Fruit fly (Drosophila melanogaster) whole organism, embryonic: ENCODE measurements around the gene Spx.
A peak's percentile ranks its signal among the peaks of the same experiment; 100 is the strongest.

Experiments used
- Abd-B ChIP-seq: fragments of 200-800 bp; sonication (Bioruptor generic); optimal IDR thresholded peaks from 2 replicates; lab custom pipeline; 2018; ENCODE audit warnings: missing biosample characterization, mild to moderate bottlenecking, missing genetic modification characterization, moderate library complexity
- Bgb ChIP-seq: fragments of 200-800 bp; sonication (Bioruptor generic); IDR thresholded peaks from 2 replicates; pipeline ENCODE4 v1.3.6; 2022; ENCODE audit warnings: missing biosample characterization, missing genetic modification characterization; ENCODE audit not compliant: partially characterized antibody
- CG1024 ChIP-seq: fragments of 200-800 bp; sonication (Bioruptor generic); IDR thresholded peaks from 2 replicates; pipeline ENCODE4 v1.3.6; 2022; ENCODE audit warnings: missing biosample characterization, missing genetic modification characterization
- CG10462 ChIP-seq: fragments of 200-800 bp; sonication (Bioruptor generic); optimal IDR thresholded peaks from 2 replicates; lab custom pipeline; 2016; ENCODE audit warnings: missing biosample characterization, missing genetic modification characterization
- CG10959 ChIP-seq: fragments of 200-800 bp; sonication (Bioruptor generic); IDR thresholded peaks from 2 replicates; pipeline ENCODE4 v1.3.6; 2022; ENCODE audit warnings: missing biosample characterization, missing genetic modification characterization
- CG11247 ChIP-seq: fragments of 200-800 bp; sonication (Bioruptor generic); IDR thresholded peaks from 2 replicates; pipeline ENCODE4 v1.3.6; 2022; ENCODE audit warnings: missing biosample characterization, missing genetic modification characterization
- CG14441 ChIP-seq: fragments of 200-800 bp; sonication (Bioruptor generic); IDR thresholded peaks from 2 replicates; pipeline ENCODE4 v1.3.6; 2022; ENCODE audit warnings: missing biosample characterization, missing genetic modification characterization
- CG14710 ChIP-seq: fragments of 200-800 bp; sonication (Bioruptor generic); optimal IDR thresholded peaks from 3 replicates; lab custom pipeline; 2019; ENCODE audit warnings: missing biosample characterization, mild to moderate bottlenecking, missing genetic modification characterization, moderate library complexity
- CG15073 ChIP-seq: fragments of 200-800 bp; sonication (Bioruptor generic); optimal IDR thresholded peaks from 2 replicates; lab custom pipeline; 2016; ENCODE audit warnings: missing biosample characterization, missing genetic modification characterization
- CG1832 ChIP-seq: fragments of 200-800 bp; sonication (Bioruptor generic); optimal IDR thresholded peaks from 2 replicates; lab custom pipeline; 2017; ENCODE audit warnings: missing biosample characterization, mild to moderate bottlenecking, missing genetic modification characterization, inconsistent platforms
- CG3065 ChIP-seq: fragments of 200-800 bp; sonication (Bioruptor generic); optimal IDR thresholded peaks from 2 replicates; lab custom pipeline; 2016; ENCODE audit warnings: missing biosample characterization, missing genetic modification characterization
- CG31224 ChIP-seq: fragments of 200-800 bp; sonication (Bioruptor generic); IDR thresholded peaks from 2 replicates; pipeline ENCODE4 v1.3.6; 2022; ENCODE audit warnings: missing biosample characterization, missing genetic modification characterization
- CG31441 ChIP-seq: fragments of 200-800 bp; sonication (Bioruptor generic); IDR thresholded peaks from 2 replicates; pipeline ENCODE4 v1.3.6; 2022; ENCODE audit warnings: missing biosample characterization, missing genetic modification characterization
- CG3838 ChIP-seq: fragments of 200-800 bp; sonication (Bioruptor generic); optimal IDR thresholded peaks from 3 replicates; lab custom pipeline; 2016; ENCODE audit warnings: missing biosample characterization, missing genetic modification characterization
- CG4282 ChIP-seq: fragments of 200-800 bp; sonication (Bioruptor generic); optimal IDR thresholded peaks from 2 replicates; lab custom pipeline; 2016; ENCODE audit warnings: missing biosample characterization, missing genetic modification characterization
- CG4328 ChIP-seq: fragments of 200-800 bp; sonication (Bioruptor generic); optimal IDR thresholded peaks from 3 replicates; lab custom pipeline; 2017; ENCODE audit warnings: missing biosample characterization, missing genetic modification reagents, missing genetic modification characterization
- CG5245 ChIP-seq: fragments of 200-800 bp; sonication (Bioruptor generic); optimal IDR thresholded peaks from 3 replicates; lab custom pipeline; 2016; ENCODE audit warnings: missing biosample characterization, missing genetic modification characterization
- CG6791 ChIP-seq: fragments of 200-800 bp; sonication (Bioruptor generic); IDR thresholded peaks from 3 replicates; pipeline ENCODE4 v1.3.6; 2022; ENCODE audit warnings: missing biosample characterization, missing genetic modification characterization; ENCODE audit not compliant: partially characterized antibody
- CG8089 ChIP-seq: fragments of 200-800 bp; sonication (Bioruptor generic); optimal IDR thresholded peaks from 3 replicates; lab custom pipeline; 2016; ENCODE audit warnings: missing biosample characterization, missing genetic modification characterization
- CG9215 ChIP-seq: fragments of 200-800 bp; sonication (Bioruptor generic); IDR thresholded peaks from 2 replicates; pipeline ENCODE4 v1.3.6; 2022; ENCODE audit warnings: missing biosample characterization, missing genetic modification characterization
- H15 ChIP-seq: fragments of 200-800 bp; sonication (Bioruptor generic); IDR thresholded peaks from 3 replicates; pipeline ENCODE4 v1.3.6; 2022; ENCODE audit warnings: missing biosample characterization, missing genetic modification characterization
- HLH3B ChIP-seq: fragments of 200-800 bp; sonication (Bioruptor generic); IDR thresholded peaks from 2 replicates; pipeline ENCODE4 v1.3.6; 2022; ENCODE audit warnings: missing biosample characterization, missing genetic modification characterization
- Hmr ChIP-seq: fragments of 200-800 bp; sonication (Bioruptor generic); optimal IDR thresholded peaks from 3 replicates; lab custom pipeline; 2017; ENCODE audit warnings: mild to moderate bottlenecking, missing biosample characterization, missing genetic modification reagents, missing genetic modification characterization
- Hmx ChIP-seq: fragments of 200-800 bp; sonication (Bioruptor generic); optimal IDR thresholded peaks from 2 replicates; lab custom pipeline; 2016; ENCODE audit warnings: missing biosample characterization, missing genetic modification characterization
- Hr39 ChIP-seq: fragments of >200 bp; optimal IDR thresholded peaks from 2 replicates; lab custom pipeline; 2017
- Jarid2 ChIP-seq: fragments of 200-800 bp; sonication (Bioruptor generic); optimal IDR thresholded peaks from 3 replicates; lab custom pipeline; 2017; ENCODE audit warnings: mild to moderate bottlenecking, missing biosample characterization, missing genetic modification reagents, missing genetic modification characterization
- NC2α ChIP-seq: fragments of 200-800 bp; sonication (Bioruptor generic); optimal IDR thresholded peaks from 2 replicates; lab custom pipeline; 2016; ENCODE audit warnings: missing biosample characterization, missing genetic modification characterization
- Oaz ChIP-seq: fragments of 200-800 bp; sonication (Bioruptor generic); IDR thresholded peaks from 2 replicates; pipeline ENCODE4 v1.3.6; 2022; ENCODE audit warnings: missing biosample characterization, missing genetic modification characterization
- Opbp ChIP-seq: fragments of 200-800 bp; sonication (Bioruptor generic); IDR thresholded peaks from 3 replicates; pipeline ENCODE4 v1.3.6; 2022; ENCODE audit warnings: missing biosample characterization, missing genetic modification characterization; ENCODE audit not compliant: partially characterized antibody
- Optix ChIP-seq: fragments of 200-800 bp; sonication (Bioruptor generic); IDR thresholded peaks from 3 replicates; pipeline ENCODE4 v1.3.6; 2022; ENCODE audit warnings: missing biosample characterization, missing genetic modification characterization
- Pdp1 ChIP-seq, 2 experiments: fragments of 200-800 bp; sonication (Bioruptor generic); optimal IDR thresholded peaks; 3 replicates each; lab custom pipeline; 2016; ENCODE audit warnings: missing biosample characterization in 2 of 2, missing genetic modification characterization in 2 of 2, mild to moderate bottlenecking in 1 of 2, moderate library complexity in 1 of 2
- Side ChIP-seq: fragments of 200-800 bp; sonication (Bioruptor generic); optimal IDR thresholded peaks from 2 replicates; lab custom pipeline; 2016; ENCODE audit warnings: missing biosample characterization, missing genetic modification characterization
- Spps ChIP-seq: fragments of 200-800 bp; sonication (Bioruptor generic); optimal IDR thresholded peaks from 2 replicates; lab custom pipeline; 2018; ENCODE audit warnings: missing biosample characterization, mild to moderate bottlenecking, missing genetic modification characterization
- Ssrp ChIP-seq: fragments of 200-800 bp; sonication (Bioruptor generic); optimal IDR thresholded peaks from 2 replicates; lab custom pipeline; 2018; ENCODE audit warnings: missing biosample characterization, mild to moderate bottlenecking, missing genetic modification characterization, moderate library complexity
- Taf1 ChIP-seq: fragments of 200-800 bp; sonication (Bioruptor generic); IDR thresholded peaks from 2 replicates; pipeline ENCODE4 v1.3.6; 2022; ENCODE audit warnings: missing biosample characterization, missing genetic modification characterization
- bsh ChIP-seq, 2 experiments: fragments of 200-800 bp; sonication (Bioruptor generic); optimal IDR thresholded peaks; 2 replicates each; lab custom pipeline; 2017 to 2018; ENCODE audit warnings: mild to moderate bottlenecking in 2 of 2, missing biosample characterization in 2 of 2, missing genetic modification characterization in 2 of 2, moderate library complexity in 1 of 2
- cas ChIP-seq: fragments of 200-800 bp; sonication (Bioruptor generic); IDR thresholded peaks from 2 replicates; pipeline ENCODE4 v1.3.6; 2022; ENCODE audit warnings: missing biosample characterization, missing genetic modification characterization
- cato ChIP-seq: fragments of 200-800 bp; sonication (Bioruptor generic); optimal IDR thresholded peaks from 2 replicates; lab custom pipeline; 2016; ENCODE audit warnings: missing biosample characterization, missing genetic modification characterization, borderline replicate concordance
- chinmo ChIP-seq: fragments of 200-800 bp; sonication (Bioruptor generic); IDR thresholded peaks from 4 replicates; pipeline ENCODE4 v1.3.6; 2022; ENCODE audit warnings: missing biosample characterization, missing genetic modification characterization; ENCODE audit not compliant: partially characterized antibody
- chn ChIP-seq: fragments of 200-800 bp; sonication (Bioruptor generic); optimal IDR thresholded peaks from 2 replicates; lab custom pipeline; 2016; ENCODE audit warnings: missing biosample characterization, missing genetic modification characterization
- dpn ChIP-seq, 2 experiments: fragments of 200-800 bp; sonication (Bioruptor generic); optimal IDR thresholded peaks; 3 replicates each; lab custom pipeline; 2016; ENCODE audit warnings: missing biosample characterization in 2 of 2, missing genetic modification characterization in 2 of 2
- fu2 ChIP-seq: fragments of 200-800 bp; sonication (Bioruptor generic); optimal IDR thresholded peaks from 2 replicates; lab custom pipeline; 2016; ENCODE audit warnings: missing biosample characterization, missing genetic modification characterization
- gfzf ChIP-seq: fragments of 200-800 bp; sonication (Bioruptor generic); optimal IDR thresholded peaks from 2 replicates; lab custom pipeline; 2016; ENCODE audit warnings: missing biosample characterization, mild to moderate bottlenecking, missing genetic modification characterization, moderate library complexity
- grau ChIP-seq: fragments of 200-800 bp; optimal IDR thresholded peaks from 3 replicates; lab custom pipeline; 2019; ENCODE audit warnings: missing biosample characterization, mild to moderate bottlenecking, missing genetic modification characterization, moderate library complexity
- grn ChIP-seq: fragments of 200-800 bp; sonication (Bioruptor generic); optimal IDR thresholded peaks from 3 replicates; lab custom pipeline; 2017; ENCODE audit warnings: missing biosample characterization, missing genetic modification characterization
- otp ChIP-seq: fragments of 200-800 bp; sonication (Bioruptor generic); IDR thresholded peaks from 3 replicates; pipeline ENCODE4, ENCODE4 v1.3.6; 2022; ENCODE audit warnings: missing biosample characterization, missing genetic modification characterization
- sd ChIP-seq: fragments of 200-800 bp; sonication (Bioruptor generic); optimal IDR thresholded peaks from 3 replicates; lab custom pipeline; 2018; ENCODE audit warnings: missing biosample characterization, mild to moderate bottlenecking, missing genetic modification characterization, moderate library complexity
- sr ChIP-seq: fragments of 200-800 bp; sonication (Bioruptor generic); IDR thresholded peaks from 3 replicates; pipeline ENCODE4 v1.3.6; 2022; ENCODE audit warnings: missing biosample characterization, missing genetic modification characterization
- tap ChIP-seq: fragments of 200-800 bp; optimal IDR thresholded peaks from 3 replicates; lab custom pipeline; 2019; ENCODE audit warnings: missing biosample characterization, mild to moderate bottlenecking, missing genetic modification characterization, moderate library complexity
- toy ChIP-seq: fragments of 200-800 bp; sonication (Bioruptor generic); IDR thresholded peaks from 2 replicates; pipeline ENCODE4 v1.3.6; 2022; ENCODE audit warnings: missing biosample characterization, missing genetic modification characterization
- tx ChIP-seq: fragments of 200-800 bp; sonication (Bioruptor generic); optimal IDR thresholded peaks from 2 replicates; lab custom pipeline; 2016; ENCODE audit warnings: missing biosample characterization, missing genetic modification characterization

The Spx gene

dm6 chrX:6267187-6267711 is 11.6 kb downstream of the Spx start, which contains the start of gene schlank (continued):
- TF ChIP-seq Pdp1 (GFP tag; optimal IDR thresholded peaks at IDR 0.05; lab: Kevin White, UChicago) (peak; percentile 5 to 64), CG11247 (peak; percentile 16; the same call in 1 of the 2 replicates), cas (no peak), otp (0 out of 3 replicates have a peak, but pooled peaks have one; percentile 12), Optix (GFP tag; lab: Robert Waterston, UW) (peak; percentile 63; the same call in 2 of the 3 replicates), CG1024 (GFP tag; lab: Robert Waterston, UW) (peak; percentile 43; the same call in 1 of the 2 replicates), fu2 (GFP tag; lab: Kevin White, UChicago) (peak; percentile 59), HLH3B (GFP tag; lab: Robert Waterston, UW) (peak; percentile 53; the same call in 1 of the 2 replicates), bsh (GFP tag; optimal IDR thresholded peaks at IDR 0.05; lab: Kevin White, UChicago) (peak in 1 of 2 experiments; percentile 38), CG8089 (GFP tag; lab: Kevin White, UChicago) (peak; percentile 47), CG15073 (GFP tag; lab: Kevin White, UChicago) (no peak), CG31441 (GFP tag; lab: Robert Waterston, UW) (no peak), sr (GFP tag; lab: Robert Waterston, UW) (no peak), CG4328 (GFP tag; lab: Kevin White, UChicago) (no peak), Opbp (GFP tag; lab: Robert Waterston, UW) (0 out of 3 replicates have a peak, but pooled peaks have one; percentile 6), NC2α (no peak), CG6791 (no peak), CG14710 (tag; lab: Kevin White, UChicago) (peak; percentile 62), CG10959 (no peak), Hr39 (no peak), tap (no peak), grn (GFP tag; lab: Kevin White, UChicago) (no peak), tx (peak; percentile 27), Jarid2 (no peak), H15 (GFP tag; lab: Robert Waterston, UW) (peak; percentile 45; the same call in 1 of the 3 replicates), Abd-B (peak; percentile 41), CG1832 (GFP tag; lab: Kevin White, UChicago) (no peak), cato (GFP tag; lab: Kevin White, UChicago) (no peak), Hmx (GFP tag; lab: Kevin White, UChicago) (no peak), CG9215 (GFP tag; lab: Robert Waterston, UW) (peak; percentile 48; the same call in 1 of the 2 replicates), CG31224 (GFP tag; lab: Robert Waterston, UW) (peak; percentile 56), Taf1 (GFP tag; lab: Robert Waterston, UW) (no peak), chn (GFP tag; lab: Kevin White, UChicago) (peak; percentile 62), Side (peak; percentile 58), gfzf (GFP tag; lab: Kevin White, UChicago) (peak; percentile 94), sd (tag; lab: Kevin White, UChicago) (peak; percentile 59), dpn (GFP tag; optimal IDR thresholded peaks at IDR 0.05; lab: Kevin White, UChicago) (peak; percentile 56 to 57), CG3065 (GFP tag; lab: Kevin White, UChicago) (no peak), Bgb (GFP tag; lab: Robert Waterston, UW) (no peak), Ssrp (peak; percentile 40), Hmr (GFP tag; lab: Kevin White, UChicago) (no peak), Oaz (GFP tag; lab: Robert Waterston, UW) (peak; percentile 47), CG3838 (GFP tag; lab: Kevin White, UChicago) (no peak), Spps (tag; lab: Kevin White, UChicago) (no peak), CG5245 (GFP tag; lab: Kevin White, UChicago) (no peak), grau (peak; percentile 99), chinmo (no peak), toy (GFP tag; lab: Robert Waterston, UW) (no peak), CG4282 (GFP tag; lab: Kevin White, UChicago) (peak; percentile 38), CG10462 (GFP tag; lab: Kevin White, UChicago) (peak; percentile 26), CG14441 (GFP tag; lab: Robert Waterston, UW) (peak; percentile 71)
